Worm (Caenorhabditis elegans) whole organism, early embryonic: ENCODE results near the gene R03D7.2.
"Not testable (repeated sequence)": the region's sequence is repeated elsewhere in the genome, so short reads cannot be mapped to it uniquely, and the experiment has no call there.

Experiments used
- B0310.2 ChIP-seq: sonication (generic microtip); optimal IDR thresholded peaks from 2 replicates; lab custom pipeline; 2016; ENCODE audit warnings: mild to moderate bottlenecking, missing genetic modification characterization, missing compliant biosample characterization
- F13C5.2 ChIP-seq: sonication (generic microtip); optimal IDR thresholded peaks from 2 replicates; lab custom pipeline; 2017; ENCODE audit warnings: mild to moderate bottlenecking, missing genetic modification characterization, inconsistent platforms, missing compliant biosample characterization
- aly-1 ChIP-seq: sonication (generic microtip); optimal IDR thresholded peaks from 2 replicates; lab custom pipeline; 2016; ENCODE audit warnings: missing genetic modification characterization, missing compliant biosample characterization
- ama-1 ChIP-seq: fragments of 150-350 bp; optimal IDR thresholded peaks from 2 replicates; lab custom pipeline; 2014
- ceh-13 ChIP-seq: fragments of 200-800 bp; sonication (Bioruptor generic); optimal IDR thresholded peaks from 2 replicates; lab custom pipeline; 2018; ENCODE audit warnings: mild to moderate bottlenecking, missing genetic modification characterization, missing compliant biosample characterization
- ceh-36 ChIP-seq: sonication (generic microtip); optimal IDR thresholded peaks from 2 replicates; lab custom pipeline; 2016; ENCODE audit warnings: missing genetic modification characterization, inconsistent platforms, missing compliant biosample characterization
- ets-7 ChIP-seq: sonication (generic microtip); optimal IDR thresholded peaks from 2 replicates; lab custom pipeline; 2016; ENCODE audit warnings: missing genotype, missing genetic modification characterization, missing compliant biosample characterization
- flt-1 ChIP-seq: fragments of 200-800 bp; sonication (Bioruptor generic); IDR thresholded peaks from 2 replicates; pipeline ENCODE4 v1.3.6; 2022; ENCODE audit warnings: missing genetic modification characterization, missing compliant biosample characterization
- hmbx-1 ChIP-seq: sonication (generic microtip); optimal IDR thresholded peaks from 2 replicates; lab custom pipeline; 2016; ENCODE audit warnings: mild to moderate bottlenecking, missing genetic modification characterization, missing compliant biosample characterization
- hmg-4 ChIP-seq: fragments of 200-800 bp; sonication (Bioruptor generic); optimal IDR thresholded peaks from 2 replicates; lab custom pipeline; 2018; ENCODE audit warnings: mild to moderate bottlenecking, missing genetic modification characterization, missing compliant biosample characterization
- hnd-1 ChIP-seq: sonication (generic microtip); optimal IDR thresholded peaks from 2 replicates; lab custom pipeline; 2016; ENCODE audit warnings: missing genetic modification characterization, missing compliant biosample characterization
- pes-1 ChIP-seq: fragments of 200-800 bp; sonication (Bioruptor generic); IDR thresholded peaks from 2 replicates; pipeline ENCODE4 v1.3.6; 2022; ENCODE audit warnings: missing genetic modification reagents, missing genetic modification characterization, missing compliant biosample characterization
- scrt-1 ChIP-seq: fragments of 200-800 bp; sonication (Bioruptor generic); IDR thresholded peaks from 2 replicates; pipeline ENCODE4 v1.3.6; 2022; ENCODE audit warnings: missing genetic modification characterization, missing compliant biosample characterization
- sea-1 ChIP-seq: fragments of 200-800 bp; sonication (Bioruptor generic); conservative IDR thresholded peaks from 2 replicates; pipeline ENCODE4 v1.3.6; 2022; ENCODE audit warnings: missing genetic modification characterization, missing compliant biosample characterization
- tbx-11 ChIP-seq: fragments of 200-800 bp; sonication (Bioruptor generic); IDR thresholded peaks from 2 replicates; pipeline ENCODE4 v1.3.6; 2022; ENCODE audit warnings: missing genetic modification characterization, missing compliant biosample characterization
- tbx-37 ChIP-seq: fragments of 200-800 bp; sonication (Bioruptor generic); conservative IDR thresholded peaks from 2 replicates; pipeline ENCODE4 v1.3.6; 2022; ENCODE audit warnings: missing genetic modification reagents, missing genetic modification characterization, missing compliant biosample characterization
- tra-4 ChIP-seq: sonication (generic microtip); optimal IDR thresholded peaks from 2 replicates; lab custom pipeline; 2017; ENCODE audit warnings: missing genetic modification characterization, missing compliant biosample characterization

Gene R03D7.2

DNA sequence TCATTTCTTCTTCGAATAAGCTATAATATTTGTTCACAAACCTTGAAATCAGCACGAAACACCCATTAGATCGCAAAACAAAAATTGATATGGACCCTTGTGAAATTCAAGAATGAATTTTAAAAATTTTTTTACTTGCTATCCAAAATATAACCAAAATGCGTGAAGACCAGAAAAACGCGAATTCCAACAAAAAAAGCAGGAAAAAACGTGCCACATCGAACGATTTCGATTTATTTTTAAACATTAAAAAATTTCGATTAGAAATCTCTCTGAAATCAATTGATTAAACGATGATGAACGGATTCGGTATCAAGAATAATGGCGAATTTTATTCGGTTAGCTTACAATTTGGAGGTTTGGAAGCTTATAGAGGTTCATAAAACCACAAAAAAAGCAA is 12.3 kb upstream of the R03D7.2 start, which contains the start of the genes tceb-3 and gskl-1:
Gene tceb-3, minus strand, starts transcription at position 101 of the 400 bp plus-strand sequence.
Gene gskl-1, plus strand, starts transcription at position 243 of the 400 bp plus-strand sequence.
- TF ChIP-seq sea-1 (no peak), scrt-1 (GFP tag; lab: Robert Waterston, UW) (no peak), ceh-36 (tag; lab: Kevin White, UChicago) (no peak), F13C5.2 (tag; lab: Kevin White, UChicago) (no peak), aly-1 (tag; lab: Kevin White, UChicago) (no peak)

DNA sequence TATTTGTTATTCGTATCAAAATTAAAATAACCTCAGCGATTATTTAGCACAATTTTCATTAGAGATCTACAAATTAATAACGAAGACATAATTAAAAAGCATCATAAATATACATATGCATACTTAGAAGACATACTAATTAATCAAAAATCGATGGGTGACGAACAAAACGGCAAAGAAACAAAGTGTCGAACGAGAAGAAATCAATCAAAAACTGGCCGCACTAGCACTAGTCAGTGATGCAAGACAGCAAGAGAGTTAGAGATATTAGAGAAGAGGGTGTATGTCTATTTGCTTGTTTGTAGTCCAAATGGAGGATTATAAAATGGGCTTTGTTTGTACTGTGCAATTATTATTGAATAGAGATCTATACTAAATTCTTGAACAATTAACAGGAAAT is 11.9 kb upstream of the R03D7.2 start:
- TF ChIP-seq ets-7 (tag; lab: Kevin White, UChicago) (no peak), sea-1 (no peak), B0310.2 (tag; lab: Kevin White, UChicago) (no peak), scrt-1 (GFP tag; lab: Robert Waterston, UW) (no peak), ama-1 (lab: Kevin White, UChicago) (no peak), F13C5.2 (tag; lab: Kevin White, UChicago) (no peak), hnd-1 (tag; lab: Kevin White, UChicago) (no peak), aly-1 (tag; lab: Kevin White, UChicago) (no peak), flt-1 (GFP tag; lab: Robert Waterston, UW) (no peak), tbx-11 (GFP tag; lab: Robert Waterston, UW) (no peak), tra-4 (tag; lab: Kevin White, UChicago) (no peak), ceh-13 (no peak), hmg-4 (no peak)

DNA sequence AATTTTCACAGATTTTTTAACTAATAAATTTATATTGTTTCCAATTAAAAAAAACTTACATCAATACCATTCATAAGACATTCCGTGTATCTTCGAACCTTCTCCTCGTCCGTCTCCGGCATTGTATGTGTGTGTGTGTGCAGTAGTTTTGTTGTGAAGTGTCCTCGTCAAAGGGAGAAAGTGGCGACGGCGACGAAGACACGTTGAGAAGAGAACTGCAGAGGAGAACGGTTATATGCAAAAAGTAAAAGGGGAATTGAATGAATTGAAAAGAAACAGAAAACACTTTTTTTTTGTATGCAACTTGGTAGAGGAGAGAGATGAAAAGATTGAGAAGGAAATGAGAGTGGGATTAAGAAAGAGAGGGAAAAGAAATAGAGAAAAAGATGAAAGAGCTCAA is 10.5 kb upstream of the R03D7.2 start:
- TF ChIP-seq ama-1 (lab: Kevin White, UChicago) (no peak), hnd-1 (tag; lab: Kevin White, UChicago) (no peak), tbx-37 (GFP tag; lab: Robert Waterston, UW) (no peak), B0310.2 (tag; lab: Kevin White, UChicago) (no peak), F13C5.2 (tag; lab: Kevin White, UChicago) (no peak), ceh-36 (tag; lab: Kevin White, UChicago) (no peak), hmg-4 (no peak), flt-1 (GFP tag; lab: Robert Waterston, UW) (no peak), tra-4 (tag; lab: Kevin White, UChicago) (no peak)

DNA sequence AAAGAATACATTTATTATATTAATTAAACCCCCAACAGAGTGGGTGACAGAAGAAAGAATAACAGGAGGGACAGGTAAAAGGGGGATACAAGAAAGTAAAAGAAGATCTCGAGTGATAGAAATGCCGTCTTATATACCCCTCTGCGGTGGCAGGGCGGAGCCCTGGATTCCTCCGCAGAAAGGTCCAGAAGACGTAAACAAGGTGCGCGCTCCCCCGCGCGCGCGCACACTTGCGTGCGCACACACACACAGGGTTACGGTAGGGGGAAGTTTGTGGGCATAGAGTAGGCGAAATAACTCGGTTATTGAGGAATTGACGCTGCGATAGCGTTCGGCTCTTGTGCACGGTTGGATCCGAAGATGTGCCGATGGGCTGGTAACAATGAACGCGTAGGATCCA is 6.9 kb upstream of the R03D7.2 start, which contains the start of gene R03D7.15:
Gene R03D7.15, plus strand, starts transcription at position 299 of the 400 bp plus-strand sequence.
- not testable (repeated sequence) for TF ChIP-seq ama-1 (lab: Kevin White, UChicago); ceh-36 (tag; lab: Kevin White, UChicago); sea-1

DNA sequence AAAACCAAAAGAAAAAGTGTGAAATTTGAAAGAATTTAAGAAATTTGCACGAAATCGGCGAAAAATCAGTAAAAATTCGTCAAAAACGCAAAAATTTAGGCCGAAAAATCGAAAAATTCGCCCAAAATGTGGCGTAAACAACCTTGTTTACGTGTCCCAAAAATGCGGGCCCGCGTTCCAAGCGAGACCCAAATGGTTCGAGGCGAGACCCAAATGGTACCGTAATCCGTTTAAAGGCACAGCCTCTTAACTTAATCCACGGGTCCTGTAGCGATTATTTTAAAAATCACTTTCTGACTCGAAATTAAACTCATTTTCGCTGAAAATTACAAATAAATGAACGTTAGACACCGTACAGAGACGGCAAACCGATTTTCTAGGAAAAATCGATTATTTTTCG is 352 bp upstream of the R03D7.2 start:
- TF ChIP-seq B0310.2 (tag; lab: Kevin White, UChicago), result no peak
- TF ChIP-seq tbx-11 (GFP tag; lab: Robert Waterston, UW), result no peak
- no peak for TF ChIP-seq ama-1 (lab: Kevin White, UChicago)
- no peak for TF ChIP-seq sea-1
- TF ChIP-seq aly-1 (tag; lab: Kevin White, UChicago), result no peak
- no peak for TF ChIP-seq hmg-4

DNA sequence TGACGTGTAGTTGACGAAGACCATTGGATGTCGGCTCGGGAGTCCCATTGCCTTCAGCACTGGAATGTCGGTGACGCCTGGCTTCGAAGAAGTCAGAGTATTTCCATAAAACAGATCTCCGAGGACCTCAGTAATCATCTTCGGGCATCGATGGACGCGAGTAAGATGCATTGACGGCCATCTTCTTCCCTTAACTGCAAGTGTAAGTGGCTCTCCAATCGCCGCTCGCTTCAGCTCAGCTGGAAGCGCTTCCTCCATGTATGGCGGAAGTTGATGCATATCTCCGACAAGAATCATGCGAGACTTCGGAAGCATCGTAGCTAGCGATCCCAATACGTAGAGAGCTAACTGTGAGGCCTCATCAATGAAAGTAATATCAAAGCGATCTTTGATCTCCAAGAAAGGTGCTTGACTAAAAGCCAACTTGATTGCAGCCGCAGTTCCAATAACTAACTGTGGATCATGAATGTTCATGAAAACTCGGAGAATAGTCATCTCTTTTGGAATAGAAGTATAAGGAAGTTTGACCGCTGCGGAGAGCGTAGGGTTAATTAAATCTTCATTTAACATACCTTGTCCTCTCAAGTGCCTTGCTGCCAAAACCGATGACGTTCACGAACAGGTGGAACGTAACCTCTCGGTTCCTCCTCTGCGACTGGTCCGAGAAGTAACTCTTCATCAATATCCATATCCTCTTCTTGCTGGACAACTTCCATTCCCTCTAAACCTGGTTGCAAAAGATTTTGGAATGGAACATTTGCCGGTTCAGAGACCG is 849 bp downstream of the R03D7.2 start:
- TF ChIP-seq flt-1 (GFP tag; lab: Robert Waterston, UW), result no peak
- no peak for TF ChIP-seq hmg-4
- TF ChIP-seq tra-4 (tag; lab: Kevin White, UChicago), result no peak
- TF ChIP-seq scrt-1 (GFP tag; lab: Robert Waterston, UW), result no peak
- TF ChIP-seq hmbx-1 (tag; lab: Kevin White, UChicago), result no peak
- no peak for TF ChIP-seq B0310.2 (tag; lab: Kevin White, UChicago)
- no peak for TF ChIP-seq ama-1 (lab: Kevin White, UChicago)
- TF ChIP-seq pes-1 (GFP tag; lab: Robert Waterston, UW), result no peak
- no peak for TF ChIP-seq F13C5.2 (tag; lab: Kevin White, UChicago)
- no peak for TF ChIP-seq ceh-36 (tag; lab: Kevin White, UChicago)
- no peak for TF ChIP-seq hnd-1 (tag; lab: Kevin White, UChicago)
- TF ChIP-seq ceh-13, result no peak
- no peak for TF ChIP-seq tbx-37 (GFP tag; lab: Robert Waterston, UW)
- no peak for TF ChIP-seq sea-1
- no peak for TF ChIP-seq ets-7 (tag; lab: Kevin White, UChicago)

DNA sequence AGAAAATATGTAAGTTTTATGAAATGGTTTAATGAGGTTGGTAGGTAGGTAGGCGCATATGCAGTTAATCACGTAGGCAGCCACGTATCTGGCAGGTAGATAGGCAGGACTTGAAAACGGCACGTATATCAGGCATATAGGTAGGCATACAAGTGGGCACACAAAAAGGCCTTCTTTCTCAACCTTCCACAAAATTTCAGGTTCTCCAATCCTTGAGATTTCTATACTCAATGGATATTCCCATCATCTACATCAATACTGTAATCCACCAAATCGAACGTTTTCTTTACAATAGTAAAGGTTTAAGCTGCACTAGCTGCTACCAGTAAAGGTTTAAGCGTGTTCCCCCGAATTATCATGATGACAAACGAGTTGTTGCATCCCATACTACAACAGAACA is 2.7 kb downstream of the R03D7.2 start:
- TF ChIP-seq ama-1 (lab: Kevin White, UChicago) (no peak), aly-1 (tag; lab: Kevin White, UChicago) (no peak), hmbx-1 (tag; lab: Kevin White, UChicago) (no peak), ets-7 (tag; lab: Kevin White, UChicago) (no peak), scrt-1 (GFP tag; lab: Robert Waterston, UW) (no peak), tbx-11 (GFP tag; lab: Robert Waterston, UW) (no peak), tbx-37 (GFP tag; lab: Robert Waterston, UW) (no peak), F13C5.2 (tag; lab: Kevin White, UChicago) (no peak), ceh-13 (no peak), ceh-36 (tag; lab: Kevin White, UChicago) (no peak), tra-4 (tag; lab: Kevin White, UChicago) (no peak), sea-1 (no peak), hnd-1 (tag; lab: Kevin White, UChicago) (no peak)
